Fruit fly (Drosophila melanogaster) whole organism, wandering third instar larva: ENCODE data around the gene CG33635.

Experiments
- Abd-B ChIP-seq: fragments of >200 bp; optimal IDR thresholded peaks from 2 replicates; lab custom pipeline; 2017; ENCODE audit warnings: missing biosample characterization, missing genetic modification characterization
- CG32264 ChIP-seq: fragments of 200-800 bp; sonication (Bioruptor generic); optimal IDR thresholded peaks from 2 replicates; lab custom pipeline; 2016; ENCODE audit warnings: missing biosample characterization, missing genetic modification characterization
- CG9705 ChIP-seq: fragments of 200-800 bp; sonication (Bioruptor generic); optimal IDR thresholded peaks from 2 replicates; lab custom pipeline; 2018; ENCODE audit warnings: missing biosample characterization, mild to moderate bottlenecking, missing genetic modification characterization
- CrebA ChIP-seq: fragments of 200-800 bp; sonication (Bioruptor generic); optimal IDR thresholded peaks from 2 replicates; lab custom pipeline; 2016; ENCODE audit warnings: missing biosample characterization, mild to moderate bottlenecking, missing genetic modification characterization, borderline replicate concordance
- Dfd ChIP-seq: fragments of >200 bp; optimal IDR thresholded peaks from 2 replicates; lab custom pipeline; 2017; ENCODE audit warnings: missing biosample characterization, missing genetic modification characterization
- Dif ChIP-seq: fragments of 200-275, 200-300 bp; sonication (Bioruptor generic); optimal IDR thresholded peaks from 2 replicates; lab custom pipeline; 2018; ENCODE audit warnings: missing biosample characterization, missing genetic modification characterization; ENCODE audit not compliant: partially characterized antibody
- GATAd ChIP-seq: sonication (Bioruptor generic); optimal IDR thresholded peaks from 2 replicates; lab custom pipeline; 2016; ENCODE audit warnings: missing biosample characterization, missing genetic modification characterization
- HLH106 ChIP-seq: fragments of 200-800 bp; optimal IDR thresholded peaks from 3 replicates; lab custom pipeline; 2019; ENCODE audit warnings: missing biosample characterization, mild to moderate bottlenecking, missing genetic modification characterization, moderate library complexity
- Hnf4 ChIP-seq: fragments of 200-800 bp; sonication (Bioruptor generic); optimal IDR thresholded peaks from 2 replicates; lab custom pipeline; 2016; ENCODE audit warnings: missing biosample characterization, mild to moderate bottlenecking, missing genetic modification characterization
- Hr78 ChIP-seq: fragments of >200 bp; optimal IDR thresholded peaks from 2 replicates; lab custom pipeline; 2017; ENCODE audit warnings: missing biosample characterization, missing genetic modification characterization
- Hr83 ChIP-seq: fragments of 200-300 bp; sonication (Bioruptor generic); optimal IDR thresholded peaks from 2 replicates; lab custom pipeline; 2016; ENCODE audit warnings: missing biosample characterization, mild to moderate bottlenecking, missing genetic modification characterization, moderate library complexity; ENCODE audit not compliant: poor library complexity, severe bottlenecking
- Jra ChIP-seq: sonication (Bioruptor generic); optimal IDR thresholded peaks from 2 replicates; lab custom pipeline; 2016; ENCODE audit warnings: missing biosample characterization, missing genetic modification characterization
- Mio ChIP-seq: sonication (Bioruptor generic); optimal IDR thresholded peaks from 2 replicates; lab custom pipeline; 2016; ENCODE audit warnings: missing biosample characterization, missing genetic modification characterization
- Myc ChIP-seq: fragments of >200 bp; optimal IDR thresholded peaks from 2 replicates; lab custom pipeline; 2017
- N ChIP-seq: fragments of >200 bp; optimal IDR thresholded peaks from 2 replicates; lab custom pipeline; 2018; ENCODE audit warnings: missing biosample characterization, missing external identifiers, missing genetic modification characterization
- OdsH ChIP-seq: fragments of 200-800 bp; sonication (Bioruptor generic); optimal IDR thresholded peaks from 2 replicates; lab custom pipeline; 2016; ENCODE audit warnings: missing biosample characterization, mild to moderate bottlenecking, missing genetic modification characterization
- Rel ChIP-seq, 2 experiments: fragments of 200-800 bp; sonication (Bioruptor generic) in 1 of 2; optimal IDR thresholded peaks; 2 replicates in 1 of 2; 3 replicates in 1 of 2; lab custom pipeline; 2016 to 2019; ENCODE audit warnings: mild to moderate bottlenecking in 2 of 2, missing biosample characterization in 2 of 2, missing genetic modification characterization in 2 of 2, moderate library complexity in 1 of 2
- Sp1 ChIP-seq: fragments of 200-800 bp; sonication (Bioruptor generic); optimal IDR thresholded peaks from 3 replicates; lab custom pipeline; 2019; ENCODE audit warnings: missing biosample characterization, mild to moderate bottlenecking, missing genetic modification characterization, moderate library complexity
- Vsx2 ChIP-seq: fragments of 200-300, 225-300 bp; sonication (Bioruptor generic); optimal IDR thresholded peaks from 2 replicates; lab custom pipeline; 2018; ENCODE audit warnings: missing biosample characterization, missing genetic modification characterization; ENCODE audit not compliant: partially characterized antibody
- br ChIP-seq: fragments of 200-800 bp; sonication (Bioruptor generic); optimal IDR thresholded peaks from 2 replicates; lab custom pipeline; 2016; ENCODE audit warnings: missing biosample characterization, missing genetic modification characterization
- brk ChIP-seq: fragments of 200-800 bp; sonication (Bioruptor generic); optimal IDR thresholded peaks from 2 replicates; lab custom pipeline; 2016; ENCODE audit warnings: missing biosample characterization, mild to moderate bottlenecking, missing genetic modification characterization
- dl ChIP-seq, 2 experiments: fragments of 175-275, 200-275 bp in 1 of 2; fragments of 200-275 bp in 1 of 2; sonication (Bioruptor generic); optimal IDR thresholded peaks; lab custom pipeline; 2018; ENCODE audit warnings: mild to moderate bottlenecking in 2 of 2, missing biosample characterization in 2 of 2, missing genetic modification characterization in 2 of 2, moderate library complexity in 2 of 2; ENCODE audit not compliant: partially characterized antibody in 2 of 2, insufficient read depth in 1 of 2
- dmrt93B ChIP-seq: fragments of 200-800 bp; sonication (Bioruptor generic); optimal IDR thresholded peaks from 2 replicates; lab custom pipeline; 2018; ENCODE audit warnings: missing biosample characterization, mild to moderate bottlenecking, missing genetic modification characterization
- dsf ChIP-seq: sonication (Bioruptor generic); optimal IDR thresholded peaks from 2 replicates; lab custom pipeline; 2016; ENCODE audit warnings: missing biosample characterization, missing genetic modification characterization, borderline replicate concordance
- ey ChIP-seq: fragments of 200-800 bp; sonication (Bioruptor generic); optimal IDR thresholded peaks from 2 replicates; lab custom pipeline; 2016; ENCODE audit warnings: missing biosample characterization, missing genetic modification characterization
- foxo ChIP-seq, 2 experiments: fragments of 200-800 bp; sonication (Bioruptor generic); optimal IDR thresholded peaks; 2 replicates in 1 of 2; 3 replicates in 1 of 2; lab custom pipeline; 2016 to 2017; ENCODE audit warnings: missing biosample characterization in 2 of 2, missing genetic modification characterization in 2 of 2
- fru ChIP-seq: fragments of 200-800 bp; sonication (Bioruptor generic); optimal IDR thresholded peaks from 3 replicates; lab custom pipeline; 2016; ENCODE audit warnings: missing biosample characterization, mild to moderate bottlenecking, missing genetic modification characterization
- h ChIP-seq: fragments of 200-800 bp; sonication (Bioruptor generic); optimal IDR thresholded peaks from 3 replicates; lab custom pipeline; 2016; ENCODE audit warnings: missing biosample characterization, mild to moderate bottlenecking, missing genetic modification characterization
- jim ChIP-seq: fragments of 175-275, 200-325 bp; sonication (Bioruptor generic); optimal IDR thresholded peaks from 2 replicates; lab custom pipeline; 2016; ENCODE audit warnings: missing biosample characterization, mild to moderate bottlenecking, missing genetic modification characterization
- lola ChIP-seq: fragments of >200 bp; optimal IDR thresholded peaks from 2 replicates; lab custom pipeline; 2017; ENCODE audit warnings: missing biosample characterization, missing genetic modification characterization
- pan ChIP-seq: fragments of >200 bp; optimal IDR thresholded peaks from 2 replicates; lab custom pipeline; 2017
- psq ChIP-seq: fragments of 200-800 bp; sonication (Bioruptor generic); optimal IDR thresholded peaks from 3 replicates; lab custom pipeline; 2017; ENCODE audit warnings: missing biosample characterization, mild to moderate bottlenecking, missing genetic modification characterization, moderate library complexity
- rgr ChIP-seq: fragments of 200-800 bp; sonication (Bioruptor generic); optimal IDR thresholded peaks from 3 replicates; lab custom pipeline; 2016; ENCODE audit warnings: missing biosample characterization, mild to moderate bottlenecking, missing genetic modification characterization
- sage ChIP-seq: fragments of 200-800 bp; sonication (Bioruptor generic); optimal IDR thresholded peaks from 2 replicates; lab custom pipeline; 2016; ENCODE audit warnings: missing biosample characterization, mild to moderate bottlenecking, missing genetic modification characterization
- sv ChIP-seq: fragments of 200-800 bp; sonication (Bioruptor generic); optimal IDR thresholded peaks from 3 replicates; lab custom pipeline; 2016; ENCODE audit warnings: missing biosample characterization, missing genetic modification characterization
- tai ChIP-seq: sonication (Bioruptor generic); optimal IDR thresholded peaks from 2 replicates; lab custom pipeline; 2016; ENCODE audit warnings: missing biosample characterization, missing genetic modification characterization
- usp ChIP-seq: fragments of >200 bp; optimal IDR thresholded peaks from 2 replicates; lab custom pipeline; 2017; ENCODE audit warnings: missing biosample characterization, missing genetic modification characterization
- woc ChIP-seq: sonication (Bioruptor generic); optimal IDR thresholded peaks from 2 replicates; lab custom pipeline; 2016; ENCODE audit warnings: missing biosample characterization, mild to moderate bottlenecking, missing genetic modification characterization

CG33635 gene

dm6 chr2L:160581-161452 is 2.4 kb upstream of the CG33635 start:
- TF ChIP-seq Dfd (GFP tag; lab: Kevin White, UChicago) = no peak
- no peak for TF ChIP-seq ey (GFP tag; lab: Kevin White, UChicago)
- peak; percentile 48 for TF ChIP-seq CG32264 (GFP tag; lab: Kevin White, UChicago)
- peak; percentile 65 for TF ChIP-seq psq (GFP tag; lab: Kevin White, UChicago)
- TF ChIP-seq CrebA (GFP tag; lab: Kevin White, UChicago) = peak; percentile 97
- peak; percentile 74 for TF ChIP-seq Vsx2 (GFP tag; lab: Kevin White, UChicago)
- TF ChIP-seq Dif = peak; percentile 55
- TF ChIP-seq rgr = peak; percentile 50
- no peak for TF ChIP-seq Abd-B (GFP tag; lab: Kevin White, UChicago)
- TF ChIP-seq sv (GFP tag; lab: Kevin White, UChicago) = peak; percentile 57
- TF ChIP-seq Myc = no peak
- peak; percentile 5 to 39 for TF ChIP-seq dl (GFP tag; optimal IDR thresholded peaks at IDR 0.05; lab: Kevin White, UChicago; ENCODE audit: insufficient read depth in 1 of 2, partially characterized antibody in 2 of 2)
- TF ChIP-seq Jra (GFP tag; lab: Kevin White, UChicago) = peak; percentile 74
- peak; percentile 8 for TF ChIP-seq HLH106
- TF ChIP-seq N (GFP tag; lab: Kevin White, UChicago) = no peak
- TF ChIP-seq Hr78 (GFP tag; lab: Kevin White, UChicago) = no peak
- peak; percentile 33 for TF ChIP-seq CG9705 (GFP tag; lab: Kevin White, UChicago)
- no peak for TF ChIP-seq pan
- TF ChIP-seq jim (GFP tag; lab: Kevin White, UChicago) = peak; percentile 89
- no peak for TF ChIP-seq GATAd (GFP tag; lab: Kevin White, UChicago)
- peak; percentile 79 for TF ChIP-seq Sp1
- TF ChIP-seq Rel (GFP tag; optimal IDR thresholded peaks at IDR 0.05; lab: Kevin White, UChicago) = peak; percentile 98
- peak; percentile 57 for TF ChIP-seq Rel (tag; optimal IDR thresholded peaks at IDR 0.05; lab: Kevin White, UChicago)
- no peak for TF ChIP-seq dmrt93B (GFP tag; lab: Kevin White, UChicago)
- peak; percentile 45 for TF ChIP-seq dsf (GFP tag; lab: Kevin White, UChicago)
- peak; percentile 75 for TF ChIP-seq fru (GFP tag; lab: Kevin White, UChicago)
- TF ChIP-seq br = peak; percentile 81
- TF ChIP-seq OdsH (GFP tag; lab: Kevin White, UChicago) = peak; percentile 48
- TF ChIP-seq lola (GFP tag; lab: Kevin White, UChicago) = no peak
- peak; percentile 40 for TF ChIP-seq woc (GFP tag; lab: Kevin White, UChicago)
- TF ChIP-seq brk (GFP tag; lab: Kevin White, UChicago) = peak; percentile 94
- peak; percentile 82 for TF ChIP-seq h (GFP tag; lab: Kevin White, UChicago)
- TF ChIP-seq tai (GFP tag; lab: Kevin White, UChicago) = peak; percentile 54
- TF ChIP-seq Mio (GFP tag; lab: Kevin White, UChicago) = peak; percentile 14
- TF ChIP-seq sage (GFP tag; lab: Kevin White, UChicago) = peak; percentile 90
- no peak for TF ChIP-seq usp (GFP tag; lab: Kevin White, UChicago)
- peak; percentile 72 for TF ChIP-seq Hnf4 (GFP tag; lab: Kevin White, UChicago)
- peak; percentile 77 for TF ChIP-seq Hr83 (GFP tag; lab: Kevin White, UChicago)
- TF ChIP-seq foxo (GFP tag; optimal IDR thresholded peaks at IDR 0.05; lab: Kevin White, UChicago) = peak; percentile 9 to 91

- TF ChIP-seq GATAd (GFP tag; lab: Kevin White, UChicago) (no peak), woc (GFP tag; lab: Kevin White, UChicago) (no peak), rgr (peak; percentile 47), tai (GFP tag; lab: Kevin White, UChicago) (no peak), Hr78 (GFP tag; lab: Kevin White, UChicago) (no peak), h (GFP tag; lab: Kevin White, UChicago) (peak; percentile 3), Abd-B (GFP tag; lab: Kevin White, UChicago) (no peak), pan (no peak), dl (GFP tag; optimal IDR thresholded peaks at IDR 0.05; lab: Kevin White, UChicago; ENCODE audit: insufficient read depth in 1 of 2, partially characterized antibody in 2 of 2) (no peak), Rel (GFP tag; optimal IDR thresholded peaks at IDR 0.05; lab: Kevin White, UChicago) (no peak), Rel (tag; optimal IDR thresholded peaks at IDR 0.05; lab: Kevin White, UChicago) (peak; percentile 0)
- TF ChIP-seq, all 38 proteins: peak for 3
These were observed 2.5 kb downstream of the CG33635 start, which contains the start of gene CG3436 for dm6 chr2L:155994-156393. TSS of gene CG3436 (plus strand) at chr2L:156029.
